Worm (Caenorhabditis elegans) whole organism, early embryonic: ENCODE results near the gene nac-2.

Experiments
- B0310.2 ChIP-seq: sonication (generic microtip); optimal IDR thresholded peaks from 2 replicates; lab custom pipeline; 2016; ENCODE audit warnings: mild to moderate bottlenecking, missing genetic modification characterization, missing compliant biosample characterization
- F13C5.2 ChIP-seq: sonication (generic microtip); optimal IDR thresholded peaks from 2 replicates; lab custom pipeline; 2017; ENCODE audit warnings: mild to moderate bottlenecking, missing genetic modification characterization, inconsistent platforms, missing compliant biosample characterization
- aly-1 ChIP-seq: sonication (generic microtip); optimal IDR thresholded peaks from 2 replicates; lab custom pipeline; 2016; ENCODE audit warnings: missing genetic modification characterization, missing compliant biosample characterization
- ama-1 ChIP-seq: fragments of 150-350 bp; optimal IDR thresholded peaks from 2 replicates; lab custom pipeline; 2014
- ceh-13 ChIP-seq: fragments of 200-800 bp; sonication (Bioruptor generic); optimal IDR thresholded peaks from 2 replicates; lab custom pipeline; 2018; ENCODE audit warnings: mild to moderate bottlenecking, missing genetic modification characterization, missing compliant biosample characterization
- ceh-36 ChIP-seq: sonication (generic microtip); optimal IDR thresholded peaks from 2 replicates; lab custom pipeline; 2016; ENCODE audit warnings: missing genetic modification characterization, inconsistent platforms, missing compliant biosample characterization
- ets-7 ChIP-seq: sonication (generic microtip); optimal IDR thresholded peaks from 2 replicates; lab custom pipeline; 2016; ENCODE audit warnings: missing genotype, missing genetic modification characterization, missing compliant biosample characterization
- flt-1 ChIP-seq: fragments of 200-800 bp; sonication (Bioruptor generic); IDR thresholded peaks from 2 replicates; pipeline ENCODE4 v1.3.6; 2022; ENCODE audit warnings: missing genetic modification characterization, missing compliant biosample characterization
- hmbx-1 ChIP-seq: sonication (generic microtip); optimal IDR thresholded peaks from 2 replicates; lab custom pipeline; 2016; ENCODE audit warnings: mild to moderate bottlenecking, missing genetic modification characterization, missing compliant biosample characterization
- hmg-4 ChIP-seq: fragments of 200-800 bp; sonication (Bioruptor generic); optimal IDR thresholded peaks from 2 replicates; lab custom pipeline; 2018; ENCODE audit warnings: mild to moderate bottlenecking, missing genetic modification characterization, missing compliant biosample characterization
- hnd-1 ChIP-seq: sonication (generic microtip); optimal IDR thresholded peaks from 2 replicates; lab custom pipeline; 2016; ENCODE audit warnings: missing genetic modification characterization, missing compliant biosample characterization
- pes-1 ChIP-seq: fragments of 200-800 bp; sonication (Bioruptor generic); IDR thresholded peaks from 2 replicates; pipeline ENCODE4 v1.3.6; 2022; ENCODE audit warnings: missing genetic modification reagents, missing genetic modification characterization, missing compliant biosample characterization
- scrt-1 ChIP-seq: fragments of 200-800 bp; sonication (Bioruptor generic); IDR thresholded peaks from 2 replicates; pipeline ENCODE4 v1.3.6; 2022; ENCODE audit warnings: missing genetic modification characterization, missing compliant biosample characterization
- sea-1 ChIP-seq: fragments of 200-800 bp; sonication (Bioruptor generic); conservative IDR thresholded peaks from 2 replicates; pipeline ENCODE4 v1.3.6; 2022; ENCODE audit warnings: missing genetic modification characterization, missing compliant biosample characterization
- tbx-11 ChIP-seq: fragments of 200-800 bp; sonication (Bioruptor generic); IDR thresholded peaks from 2 replicates; pipeline ENCODE4 v1.3.6; 2022; ENCODE audit warnings: missing genetic modification characterization, missing compliant biosample characterization
- tbx-37 ChIP-seq: fragments of 200-800 bp; sonication (Bioruptor generic); conservative IDR thresholded peaks from 2 replicates; pipeline ENCODE4 v1.3.6; 2022; ENCODE audit warnings: missing genetic modification reagents, missing genetic modification characterization, missing compliant biosample characterization
- tra-4 ChIP-seq: sonication (generic microtip); optimal IDR thresholded peaks from 2 replicates; lab custom pipeline; 2017; ENCODE audit warnings: missing genetic modification characterization, missing compliant biosample characterization

Gene nac-2

ce11 chrIII:9080127-9080526, 37.0 kb upstream of the nac-2 start:
- no peak for TF ChIP-seq flt-1
- TF ChIP-seq ama-1 (lab: Kevin White, UChicago): no peak
- TF ChIP-seq scrt-1 (GFP tag; lab: Robert Waterston, UW): no peak
- no peak for TF ChIP-seq hmg-4 (GFP tag; lab: Kevin White, UChicago)
- TF ChIP-seq tbx-37 (GFP tag; lab: Robert Waterston, UW): no peak
- no peak for TF ChIP-seq hnd-1
- TF ChIP-seq pes-1 (GFP tag; lab: Robert Waterston, UW): no peak
- TF ChIP-seq tbx-11 (GFP tag; lab: Robert Waterston, UW): no peak
- TF ChIP-seq aly-1 (tag; lab: Kevin White, UChicago): no peak
- no peak for TF ChIP-seq ceh-13 (GFP tag; lab: Kevin White, UChicago)
- no peak for TF ChIP-seq ets-7
- TF ChIP-seq tra-4 (tag; lab: Kevin White, UChicago): no peak
- TF ChIP-seq sea-1: no peak

DNA sequence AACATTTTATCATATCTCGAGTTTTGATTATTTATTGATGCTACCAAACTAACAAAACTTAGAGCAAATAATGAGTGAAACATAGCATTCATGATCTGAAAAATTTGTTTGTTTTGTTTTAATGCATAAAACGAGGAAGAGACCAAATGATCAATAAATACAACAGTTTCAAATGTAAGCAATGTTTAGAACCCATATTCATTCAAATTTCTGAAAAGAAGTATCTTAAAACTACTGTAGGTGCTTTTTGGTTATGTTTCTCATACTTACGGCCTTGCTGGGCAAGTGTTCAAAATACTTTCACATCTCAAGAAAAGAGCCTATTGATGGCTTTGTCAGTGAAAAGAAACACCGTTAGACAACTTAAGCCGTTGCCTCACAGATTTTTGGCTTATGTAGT, 34.6 kb upstream of the nac-2 start, which contains the start of gene F02A9.1:
Gene F02A9.1, minus strand, starts transcription at position 101 of the 400 bp plus-strand sequence.
- TF ChIP-seq ceh-13 (GFP tag; lab: Kevin White, UChicago) (no peak), aly-1 (tag; lab: Kevin White, UChicago) (no peak), sea-1 (no peak), ets-7 (no peak), pes-1 (GFP tag; lab: Robert Waterston, UW) (no peak), B0310.2 (tag; lab: Kevin White, UChicago) (no peak), hmg-4 (GFP tag; lab: Kevin White, UChicago) (no peak), tra-4 (tag; lab: Kevin White, UChicago) (no peak), scrt-1 (GFP tag; lab: Robert Waterston, UW) (no peak), flt-1 (no peak), hmbx-1 (tag; lab: Kevin White, UChicago) (no peak), hnd-1 (no peak), ama-1 (lab: Kevin White, UChicago) (no peak), F13C5.2 (tag; lab: Kevin White, UChicago) (no peak), tbx-37 (GFP tag; lab: Robert Waterston, UW) (no peak)

DNA sequence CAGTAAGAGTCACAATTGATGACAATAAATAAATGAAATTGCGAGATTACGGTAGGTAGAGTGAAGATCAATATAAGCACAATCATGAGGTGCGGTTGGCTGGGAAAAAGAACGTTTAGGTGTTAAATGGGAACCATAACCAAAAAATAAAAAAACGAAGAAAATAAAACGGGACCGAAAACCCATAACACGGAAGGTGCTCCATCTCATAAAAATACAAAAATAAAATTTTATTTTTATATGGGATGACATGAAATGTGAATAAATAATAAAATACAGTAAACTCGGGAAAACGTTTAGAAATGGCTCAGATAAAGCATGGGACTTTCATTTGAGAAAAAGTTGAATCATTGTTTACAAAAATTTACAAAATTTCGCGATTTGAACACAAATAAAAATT, 32.4 kb upstream of the nac-2 start, which contains the start of gene F02A9.7:
Gene F02A9.7, minus strand, starts transcription at position 101 of the 400 bp plus-strand sequence.
- no peak for TF ChIP-seq ceh-36 (tag; lab: Kevin White, UChicago)

DNA sequence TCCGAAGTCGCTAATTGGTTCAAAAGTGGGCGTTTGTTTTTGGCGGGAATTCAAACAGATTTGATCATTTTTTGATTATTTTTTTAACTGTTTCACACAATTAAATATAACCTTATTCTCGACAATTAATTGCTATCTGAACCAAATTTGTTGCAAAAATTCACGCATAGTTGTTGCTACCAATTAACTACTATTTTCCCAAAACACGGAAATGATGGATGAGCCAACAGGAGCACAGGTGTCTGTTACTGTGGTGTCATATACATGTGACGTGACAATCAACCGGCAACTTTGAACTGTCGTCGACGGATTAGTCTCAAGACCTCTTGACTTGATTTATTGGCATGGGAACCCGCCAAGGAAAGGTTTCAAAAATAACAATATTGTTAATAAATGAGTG, 29.6 kb upstream of the nac-2 start:
- TF ChIP-seq sea-1 (no peak), tbx-11 (GFP tag; lab: Robert Waterston, UW) (no peak), flt-1 (no peak), aly-1 (tag; lab: Kevin White, UChicago) (no peak), ceh-13 (GFP tag; lab: Kevin White, UChicago) (no peak), tra-4 (tag; lab: Kevin White, UChicago) (no peak), ama-1 (lab: Kevin White, UChicago) (no peak), hmbx-1 (tag; lab: Kevin White, UChicago) (no peak), hmg-4 (GFP tag; lab: Kevin White, UChicago) (no peak), scrt-1 (GFP tag; lab: Robert Waterston, UW) (no peak), F13C5.2 (tag; lab: Kevin White, UChicago) (no peak), B0310.2 (tag; lab: Kevin White, UChicago) (no peak)

- TF ChIP-seq B0310.2 (tag; lab: Kevin White, UChicago) (no peak), tbx-11 (GFP tag; lab: Robert Waterston, UW) (no peak), tra-4 (tag; lab: Kevin White, UChicago) (no peak), hmg-4 (GFP tag; lab: Kevin White, UChicago) (no peak), ama-1 (lab: Kevin White, UChicago) (no peak), flt-1 (no peak), tbx-37 (GFP tag; lab: Robert Waterston, UW) (no peak), ceh-13 (GFP tag; lab: Kevin White, UChicago) (no peak), hnd-1 (no peak), sea-1 (no peak), aly-1 (tag; lab: Kevin White, UChicago) (no peak), F13C5.2 (tag; lab: Kevin White, UChicago) (no peak), pes-1 (GFP tag; lab: Robert Waterston, UW) (no peak), scrt-1 (GFP tag; lab: Robert Waterston, UW) (no peak), hmbx-1 (tag; lab: Kevin White, UChicago) (no peak), ceh-36 (tag; lab: Kevin White, UChicago) (no peak), ets-7 (no peak)
Observed at ce11 chrIII:9071372-9071771, 28.3 kb upstream of the nac-2 start, which contains the start of gene lin-12. Gene lin-12, minus strand, starts transcription at chrIII:9071472.

DNA sequence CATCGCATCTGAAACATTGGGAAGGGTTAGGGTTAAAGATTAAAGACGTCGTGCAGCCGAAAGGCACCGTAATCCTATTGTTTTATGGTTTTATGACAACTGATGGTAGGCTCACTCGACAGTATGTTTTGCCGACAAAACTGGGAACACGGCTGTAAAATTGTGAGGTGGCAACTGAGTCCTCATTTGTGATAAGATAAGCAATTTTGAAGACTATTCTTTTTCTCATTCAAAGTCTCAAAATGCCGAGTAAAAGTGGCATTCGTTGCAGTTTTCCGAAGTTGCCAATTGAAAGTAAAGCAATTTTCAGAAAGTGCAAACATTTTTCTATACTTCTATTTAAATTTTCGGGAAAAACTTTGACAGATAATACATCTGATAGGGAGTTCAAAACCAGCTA, 26.6 kb upstream of the nac-2 start:
- TF ChIP-seq sea-1 (no peak), hnd-1 (no peak)

DNA sequence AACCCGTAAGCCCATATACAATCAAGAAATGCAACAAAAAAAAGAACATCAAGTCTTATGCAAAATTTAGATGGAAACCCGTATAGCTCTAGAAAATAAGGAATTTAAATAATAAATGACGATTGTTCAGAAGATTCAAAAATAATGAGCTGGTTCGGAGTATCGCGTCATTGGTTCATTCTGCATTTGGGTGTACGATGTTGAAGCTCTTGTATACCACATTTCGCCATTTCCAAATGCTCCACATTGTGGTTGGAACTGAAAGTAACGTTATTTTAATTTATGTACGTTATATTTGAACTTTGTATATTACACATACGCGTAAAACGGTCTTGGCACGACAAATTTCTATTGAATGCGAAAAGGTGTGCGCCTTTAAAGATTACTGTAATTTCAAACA, 17.2 kb upstream of the nac-2 start:
- TF ChIP-seq sea-1 (no peak), pes-1 (GFP tag; lab: Robert Waterston, UW) (no peak), ceh-36 (tag; lab: Kevin White, UChicago) (no peak), hmbx-1 (tag; lab: Kevin White, UChicago) (no peak), aly-1 (tag; lab: Kevin White, UChicago) (no peak), flt-1 (no peak), tbx-37 (GFP tag; lab: Robert Waterston, UW) (no peak), ets-7 (no peak), scrt-1 (GFP tag; lab: Robert Waterston, UW) (no peak), ama-1 (lab: Kevin White, UChicago) (no peak), hnd-1 (no peak), tbx-11 (GFP tag; lab: Robert Waterston, UW) (no peak)
